Fruit fly (Drosophila melanogaster) whole organism, pupa: Measurements from ENCODE around the gene CG17362.

Experiments used
- CG14655 ChIP-seq: fragments of 200-800 bp; sonication (Bioruptor generic); optimal IDR thresholded peaks from 3 replicates; lab custom pipeline; 2017; ENCODE audit warnings: mild to moderate bottlenecking, missing biosample characterization, missing genetic modification reagents, missing genetic modification characterization
- CG15710 ChIP-seq: fragments of 200-800 bp; sonication (Bioruptor generic); optimal IDR thresholded peaks from 2 replicates; lab custom pipeline; 2018; ENCODE audit warnings: missing biosample characterization, mild to moderate bottlenecking, missing genetic modification characterization, moderate library complexity
- CG32121 ChIP-seq: fragments of 200-800 bp; sonication (Bioruptor generic); IDR thresholded peaks from 2 replicates; pipeline ENCODE4 v1.3.6; 2022; ENCODE audit warnings: missing biosample characterization, missing genetic modification characterization
- CG9948 ChIP-seq: fragments of 200-800 bp; sonication (Bioruptor generic); optimal IDR thresholded peaks from 2 replicates; lab custom pipeline; 2018; ENCODE audit warnings: missing biosample characterization, mild to moderate bottlenecking, missing genetic modification characterization, moderate library complexity
- D1 ChIP-seq: fragments of 200-800 bp; sonication (Bioruptor generic); optimal IDR thresholded peaks from 2 replicates; lab custom pipeline; 2018; ENCODE audit warnings: missing biosample characterization, mild to moderate bottlenecking, missing genetic modification characterization, moderate library complexity
- Pif1A ChIP-seq: fragments of 200-800 bp; sonication (Bioruptor generic); optimal IDR thresholded peaks from 3 replicates; lab custom pipeline; 2016; ENCODE audit warnings: missing biosample characterization, missing genetic modification characterization
- gl ChIP-seq: fragments of 200-800 bp; sonication (Bioruptor generic); optimal IDR thresholded peaks from 2 replicates; lab custom pipeline; 2018; ENCODE audit warnings: missing biosample characterization, mild to moderate bottlenecking, missing genetic modification characterization

- TF ChIP-seq CG15710 (tag; lab: Kevin White, UChicago) = no peak
- no peak for TF ChIP-seq gl (tag; lab: Kevin White, UChicago)
- no peak for TF ChIP-seq CG32121 (GFP tag; lab: Robert Waterston, UW)
- TF ChIP-seq CG14655 (GFP tag; lab: Kevin White, UChicago) = no peak
- no peak for TF ChIP-seq CG9948 (tag; lab: Kevin White, UChicago)
- no peak for TF ChIP-seq Pif1A (GFP tag; lab: Kevin White, UChicago)
- TF ChIP-seq D1 = no peak
These were observed 40.4 kb upstream of the CG17362 start for dm6 chr3L:13946003-13946402.
